Fruit fly (Drosophila melanogaster) S2 (cell line): ENCODE measurements around the gene CG32302.

ENCODE experiments used
- CG8478 ChIP-seq: fragments of >200 bp; optimal IDR thresholded peaks from 2 replicates; lab custom pipeline; 2018
- CTCF ChIP-seq, 2 experiments: fragments of >200 bp; optimal IDR thresholded peaks; 2 replicates each; lab custom pipeline; 2018

Gene CG32302

DNA sequence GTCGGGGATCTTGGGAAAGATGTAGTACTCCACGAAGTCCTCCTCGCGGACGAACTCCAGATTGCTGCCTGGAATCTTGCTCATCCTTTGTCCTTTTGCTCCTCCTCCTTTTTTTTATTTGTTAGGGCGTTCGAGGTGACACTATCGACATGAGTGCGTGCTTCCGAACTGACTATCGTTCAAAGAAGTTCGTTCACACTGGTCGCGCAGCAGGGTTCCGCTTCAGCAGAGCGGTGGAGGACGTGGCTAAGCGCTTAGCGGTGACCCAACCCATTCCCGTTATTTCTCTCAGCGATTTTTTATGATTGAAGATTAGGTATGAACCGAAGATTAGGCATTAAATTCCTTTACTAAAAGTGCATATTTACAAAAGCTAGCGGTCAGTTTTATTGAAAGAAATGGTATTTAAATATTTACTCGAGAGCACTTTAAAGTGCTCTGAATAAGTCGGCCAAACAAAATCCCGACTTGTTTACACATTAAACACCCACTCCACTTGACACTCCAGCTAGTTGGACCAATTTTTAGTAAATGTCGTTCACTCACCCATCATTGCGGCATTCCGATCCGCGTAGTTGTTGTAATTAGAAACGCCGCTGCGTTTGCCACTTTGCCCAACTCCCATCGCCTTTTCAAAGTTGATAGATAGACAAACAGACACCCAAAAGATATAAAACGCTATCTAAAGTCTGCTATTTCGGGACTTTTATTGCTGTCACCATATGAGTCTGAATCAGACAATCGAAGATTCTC is 2.8 kb upstream of the CG32302 start, which contains the start of the genes ecd and CG13806:
ecd (minus strand) TSS at position 166 of the 753 bp plus-strand sequence.
CG13806 (plus strand) TSS at position 703 of the 753 bp plus-strand sequence.
- TF ChIP-seq CTCF (optimal IDR thresholded peaks at IDR 0.05; lab: Kevin White, UChicago) (peak; percentile 67 to 72), CG8478 (no peak)

- TF ChIP-seq CG8478, result no peak
- TF ChIP-seq CTCF (optimal IDR thresholded peaks at IDR 0.05; lab: Kevin White, UChicago), result no peak
Observed at dm6 chr3L:2267558-2267957, 1.1 kb upstream of the CG32302 start, which contains the start of gene obst-I. obst-I (plus strand) TSS chr3L:2267858.

dm6 chr3L:2272669-2273068 is 4.0 kb downstream of the CG32302 start, which contains the start of gene yellow-g:
yellow-g (minus strand) TSS chr3L:2272769.
- no peak for TF ChIP-seq CTCF (optimal IDR thresholded peaks at IDR 0.05; lab: Kevin White, UChicago)
- TF ChIP-seq CG8478, result no peak

dm6 chr3L:2273392-2273791 is 4.8 kb downstream of the CG32302 start:
- TF ChIP-seq CG8478, result no peak
- no peak for TF ChIP-seq CTCF (optimal IDR thresholded peaks at IDR 0.05; lab: Kevin White, UChicago)

DNA sequence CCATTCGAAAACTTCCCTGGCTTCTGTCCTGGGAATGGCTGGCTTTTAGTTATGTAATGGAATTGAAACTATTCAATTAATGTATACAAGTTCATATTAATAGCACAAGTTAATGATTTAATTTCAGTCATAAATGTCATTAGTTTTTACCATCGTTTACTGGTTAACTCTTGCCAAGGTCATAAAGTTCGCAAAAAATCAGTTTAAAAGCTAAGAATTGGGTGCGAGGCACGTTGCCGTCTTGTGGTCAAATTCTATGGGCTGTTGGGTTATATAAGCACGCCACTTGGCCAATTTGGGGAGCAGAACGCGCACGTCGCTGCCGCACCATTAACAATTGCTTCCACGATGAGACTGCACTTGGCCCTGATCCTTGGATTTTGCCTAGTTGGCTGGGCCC is 7.6 kb downstream of the CG32302 start, which contains the start of gene yellow-g2:
yellow-g2 (plus strand) TSS at position 301 of the 400 bp plus-strand sequence.
- no peak for TF ChIP-seq CG8478
- no peak for TF ChIP-seq CTCF (optimal IDR thresholded peaks at IDR 0.05; lab: Kevin White, UChicago)

- no peak for TF ChIP-seq CG8478
- TF ChIP-seq CTCF (optimal IDR thresholded peaks at IDR 0.05; lab: Kevin White, UChicago), result no peak
Observed at dm6 chr3L:2282506-2282905, 13.9 kb downstream of the CG32302 start, which contains the start of gene MsR2. MsR2 (plus strand) TSS chr3L:2282883.
